Worm (Caenorhabditis elegans): Measurements from ENCODE around the gene K12H4.6.

K12H4.6 gene

ce11 chrIII:8043784-8044183, 1.1 kb upstream of the K12H4.6 start:
- TF ChIP-seq ama-1 (optimal IDR thresholded peaks at IDR 0.05) (peak; percentile 65), sem-4 (tag; optimal IDR thresholded peaks at IDR 0.05) (peak; percentile 96), elt-1 (tag; optimal IDR thresholded peaks at IDR 0.05) (no peak), nhr-129 (tag; optimal IDR thresholded peaks at IDR 0.05) (peak; percentile 100), ZK546.5 (tag; optimal IDR thresholded peaks at IDR 0.05) (peak; percentile 81), lin-11 (tag; optimal IDR thresholded peaks at IDR 0.05) (peak; percentile 95), ztf-4 (tag; optimal IDR thresholded peaks at IDR 0.05) (peak; percentile 97), skn-1 (tag; optimal IDR thresholded peaks at IDR 0.05) (peak; percentile 84), C34F6.9 (tag; optimal IDR thresholded peaks at IDR 0.05) (peak; percentile 99), ztf-11 (tag; optimal IDR thresholded peaks at IDR 0.05) (peak; percentile 66), sma-9 (GFP tag; optimal IDR thresholded peaks at IDR 0.05) (peak; percentile 95), sma-9 (tag; optimal IDR thresholded peaks at IDR 0.05) (no peak), peb-1 (tag; optimal IDR thresholded peaks at IDR 0.05) (no peak), nhr-23 (tag; optimal IDR thresholded peaks at IDR 0.05) (no peak), alr-1 (tag; optimal IDR thresholded peaks at IDR 0.05) (no peak), egl-27 (tag; optimal IDR thresholded peaks at IDR 0.05) (peak; percentile 93), nhr-25 (tag; optimal IDR thresholded peaks at IDR 0.05) (peak; percentile 99), mdl-1 (tag; optimal IDR thresholded peaks at IDR 0.05) (peak in 1 of 2 experiments; percentile 90), ztf-1 (GFP tag; conservative IDR thresholded peaks at IDR 0.05) (no peak), elt-3 (tag; optimal IDR thresholded peaks at IDR 0.05) (no peak), lsy-2 (tag; optimal IDR thresholded peaks at IDR 0.05) (peak; percentile 92 to 98), lin-13 (GFP tag; optimal IDR thresholded peaks at IDR 0.05) (peak; percentile 98), nhr-6 (tag; optimal IDR thresholded peaks at IDR 0.05) (peak; percentile 98), zag-1 (tag; optimal IDR thresholded peaks at IDR 0.05) (peak; percentile 99), fos-1 (tag; optimal IDR thresholded peaks at IDR 0.05) (peak; percentile 99), ceh-16 (tag; optimal IDR thresholded peaks at IDR 0.05) (no peak), R02D3.7 (tag; optimal IDR thresholded peaks at IDR 0.05) (peak; percentile 62), ceh-82 (tag; optimal IDR thresholded peaks at IDR 0.05) (peak; percentile 96), nhr-21 (tag; optimal IDR thresholded peaks at IDR 0.05) (peak; percentile 93), nhr-11 (tag; optimal IDR thresholded peaks at IDR 0.05) (peak; percentile 86), snpc-4 (tag; optimal IDR thresholded peaks at IDR 0.05) (peak; percentile 85), mab-5 (tag; optimal IDR thresholded peaks at IDR 0.05) (peak; percentile 93), sma-3 (GFP tag; optimal IDR thresholded peaks at IDR 0.05) (peak; percentile 99), mbf-1 (tag; optimal IDR thresholded peaks at IDR 0.05) (no peak), lin-39 (tag; optimal IDR thresholded peaks at IDR 0.05) (peak; percentile 98), nhr-77 (tag; optimal IDR thresholded peaks at IDR 0.05) (peak; percentile 89), F13H6.1 (tag; optimal IDR thresholded peaks at IDR 0.05) (peak; percentile 98), unc-39 (tag; optimal IDR thresholded peaks at IDR 0.05) (peak; percentile 68), nhr-12 (tag; optimal IDR thresholded peaks at IDR 0.05) (peak; percentile 28), crh-2 (tag; optimal IDR thresholded peaks at IDR 0.05) (peak; percentile 99), unc-55 (GFP tag; optimal IDR thresholded peaks at IDR 0.05) (peak; percentile 100), Y55F3AM.14 (GFP tag; optimal IDR thresholded peaks at IDR 0.05) (peak; percentile 95), aly-2 (tag; optimal IDR thresholded peaks at IDR 0.05) (no peak), nhr-237 (tag; optimal IDR thresholded peaks at IDR 0.05) (peak; percentile 71), unc-62 (GFP tag; optimal IDR thresholded peaks at IDR 0.05) (no peak), dmd-4 (tag; optimal IDR thresholded peaks at IDR 0.05) (no peak), gmeb-1 (tag; optimal IDR thresholded peaks at IDR 0.05) (peak; percentile 92), blmp-1 (tag; optimal IDR thresholded peaks at IDR 0.05; ENCODE audit: insufficient read depth) (peak; percentile 65), nhr-10 (tag; optimal IDR thresholded peaks at IDR 0.05) (peak; percentile 81)
